Worm (Caenorhabditis elegans): ENCODE results near the gene sucl-1.

sucl-1 gene

DNA sequence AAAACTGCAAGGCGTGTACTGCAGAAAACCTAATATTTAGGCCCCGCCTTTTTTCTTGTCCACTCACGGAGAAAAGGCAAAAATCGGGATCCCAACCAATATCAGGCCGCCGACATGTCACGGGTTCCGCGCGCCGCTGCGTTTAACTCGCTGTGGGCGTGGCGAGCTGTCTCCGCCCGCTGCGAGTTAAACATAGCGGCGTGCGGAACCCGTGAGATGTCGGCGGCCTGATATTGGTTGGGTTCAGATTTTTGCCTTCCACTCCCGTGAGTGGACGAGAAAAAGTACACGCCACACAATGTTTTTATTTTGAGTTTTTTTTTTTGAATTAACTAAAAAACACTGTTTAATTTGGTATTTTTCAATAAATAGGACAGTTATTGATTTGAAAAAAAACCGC, 38.4 kb upstream of the sucl-1 start:
- no peak for TF ChIP-seq nhr-28 (tag; optimal IDR thresholded peaks at IDR 0.05)
- TF ChIP-seq nhr-25 (tag; optimal IDR thresholded peaks at IDR 0.05) = no peak
- no peak for TF ChIP-seq hmg-11 (tag; optimal IDR thresholded peaks at IDR 0.05)

DNA sequence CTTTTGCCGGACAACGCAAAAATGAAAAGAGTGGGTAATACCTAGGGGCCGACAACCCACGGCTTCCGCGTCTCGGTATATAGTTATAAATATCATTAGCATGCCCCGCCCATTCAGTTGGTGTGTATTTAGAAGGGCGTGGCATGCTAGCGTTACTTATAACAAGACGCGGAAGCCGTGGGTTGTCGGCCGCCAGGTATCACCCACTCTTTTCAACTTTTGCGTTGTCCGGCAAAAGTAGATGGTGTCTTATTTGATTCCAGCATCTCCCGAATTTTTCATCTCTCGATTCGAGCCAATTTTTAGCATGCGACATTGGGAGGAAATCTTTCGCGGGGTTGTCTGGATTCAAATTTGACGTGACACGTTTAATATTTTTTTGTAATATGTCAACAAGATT, 36.0 kb upstream of the sucl-1 start:
- no peak for TF ChIP-seq lin-39 (tag; optimal IDR thresholded peaks at IDR 0.05)
- TF ChIP-seq elt-1 (tag; optimal IDR thresholded peaks at IDR 0.05) = no peak
- TF ChIP-seq egl-27 (tag; optimal IDR thresholded peaks at IDR 0.05) = no peak
- TF ChIP-seq daf-12 (tag; optimal IDR thresholded peaks at IDR 0.05) = no peak
- no peak for TF ChIP-seq nhr-67 (tag; optimal IDR thresholded peaks at IDR 0.05)

DNA sequence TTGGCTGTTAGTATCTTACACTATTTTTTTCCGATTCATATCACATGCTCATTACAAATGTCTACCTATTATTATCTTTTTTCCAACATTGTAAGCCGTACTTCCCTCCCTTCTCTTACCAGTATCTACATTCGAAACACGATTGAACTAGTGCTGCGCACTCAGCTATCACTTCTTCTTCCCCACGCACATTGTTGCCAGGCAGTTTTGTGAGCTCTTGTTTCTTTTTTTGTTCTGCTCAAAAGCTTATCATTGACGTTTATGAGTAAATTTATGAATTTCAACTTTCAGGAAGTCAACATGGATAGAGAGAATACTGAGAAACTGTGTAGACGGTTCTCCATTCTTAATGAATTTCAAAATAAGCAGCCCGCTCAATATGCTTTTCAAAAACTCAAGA, 32.7 kb upstream of the sucl-1 start, which contains the start of gene F33C8.2:
TSS of gene F33C8.2 (plus strand) at position 301 of the 400 bp plus-strand sequence.
- no peak for TF ChIP-seq ceh-28 (tag; optimal IDR thresholded peaks at IDR 0.05)
- no peak for TF ChIP-seq ztf-11 (tag; optimal IDR thresholded peaks at IDR 0.05)
- no peak for TF ChIP-seq ama-1 (optimal IDR thresholded peaks at IDR 0.05)
- TF ChIP-seq nhr-43 (tag; optimal IDR thresholded peaks at IDR 0.05; ENCODE audit: poor library complexity, severe bottlenecking) = no peak
- TF ChIP-seq nhr-25 (tag; optimal IDR thresholded peaks at IDR 0.05) = no peak
- no peak for TF ChIP-seq hmg-11 (tag; optimal IDR thresholded peaks at IDR 0.05)
- TF ChIP-seq ceh-16 (tag; optimal IDR thresholded peaks at IDR 0.05) = no peak

DNA sequence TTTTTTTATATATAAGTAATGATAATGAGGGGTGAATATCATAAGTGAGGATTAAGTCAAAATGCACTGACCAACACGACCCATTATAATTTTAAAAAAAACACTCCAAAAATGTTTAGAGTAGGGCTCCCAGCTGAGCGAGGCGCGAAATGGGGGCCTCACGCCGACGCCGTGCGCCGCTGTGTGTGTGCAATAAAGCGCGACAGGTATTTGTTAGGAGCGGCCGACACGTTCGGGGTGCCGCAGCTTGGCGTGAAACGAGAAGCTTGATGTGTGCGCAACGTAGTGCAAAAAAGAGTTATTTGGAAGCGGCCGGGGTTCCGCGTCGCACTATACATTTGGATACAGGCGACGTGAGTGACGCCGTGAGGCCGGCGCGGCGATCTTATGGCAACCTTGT, 28.9 kb upstream of the sucl-1 start:
- TF ChIP-seq nhr-11 (tag; optimal IDR thresholded peaks at IDR 0.05) (no peak), fkh-10 (GFP tag; optimal IDR thresholded peaks at IDR 0.05) (no peak), ceh-28 (tag; optimal IDR thresholded peaks at IDR 0.05) (no peak), skn-1 (tag; optimal IDR thresholded peaks at IDR 0.05) (no peak), lsy-12 (tag; optimal IDR thresholded peaks at IDR 0.05) (no peak), ztf-11 (tag; optimal IDR thresholded peaks at IDR 0.05) (no peak), elt-2 (tag; optimal IDR thresholded peaks at IDR 0.05) (no peak), pqm-1 (tag; optimal IDR thresholded peaks at IDR 0.05) (no peak), mdl-1 (tag; optimal IDR thresholded peaks at IDR 0.05) (no peak), nhr-76 (tag; optimal IDR thresholded peaks at IDR 0.05) (no peak), mml-1 (tag; optimal IDR thresholded peaks at IDR 0.05) (no peak), fos-1 (tag; optimal IDR thresholded peaks at IDR 0.05) (no peak), nhr-23 (tag; optimal IDR thresholded peaks at IDR 0.05) (no peak), snpc-4 (tag; optimal IDR thresholded peaks at IDR 0.05) (no peak), pha-4 (tag; optimal IDR thresholded peaks at IDR 0.05) (no peak)

DNA sequence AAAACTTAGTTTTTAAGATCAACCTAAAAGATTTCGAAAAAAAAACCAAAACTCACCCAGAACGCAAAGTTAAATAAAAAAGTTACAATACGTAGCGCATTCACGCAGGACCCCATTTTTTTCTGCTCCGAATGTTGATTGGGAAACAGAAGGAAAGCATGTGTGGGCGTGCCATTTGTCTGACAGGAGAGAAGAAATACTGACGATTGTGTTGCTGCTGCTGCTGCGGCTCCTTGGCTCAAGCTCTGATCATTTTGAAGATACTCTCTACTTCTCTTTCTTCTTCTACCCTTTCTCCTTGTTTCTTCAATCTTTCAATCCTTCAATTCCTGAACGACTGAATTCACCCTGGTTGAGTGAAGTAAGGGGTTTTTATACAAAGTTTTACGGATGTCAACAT, 24.5 kb upstream of the sucl-1 start, which contains the start of gene tsp-8:
TSS of gene tsp-8 (minus strand) at position 185 of the 400 bp plus-strand sequence.
- TF ChIP-seq ceh-16 (tag; optimal IDR thresholded peaks at IDR 0.05) = no peak

DNA sequence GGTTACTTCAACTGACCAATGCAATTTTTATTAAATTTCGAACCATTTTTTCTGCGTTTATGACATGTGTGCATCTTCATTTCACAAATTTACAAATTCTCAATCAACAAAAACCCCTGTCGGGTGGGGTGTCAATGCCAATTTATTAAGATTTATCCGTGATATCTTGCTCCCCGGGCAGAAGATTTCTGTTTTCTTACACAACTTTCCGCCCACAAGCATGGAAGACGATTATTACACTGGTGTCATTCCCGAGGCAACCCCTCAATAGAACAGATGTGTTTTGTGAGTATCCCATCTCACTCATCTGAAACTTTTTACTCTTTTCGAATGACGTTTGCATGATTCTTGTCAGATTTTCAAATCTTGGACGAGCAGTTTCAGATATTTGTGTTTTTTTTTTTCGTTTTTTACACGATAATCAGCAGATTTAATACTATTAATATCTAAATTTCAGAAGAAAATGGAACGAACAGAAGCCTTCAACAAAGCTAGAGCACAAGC, 21.9 kb upstream of the sucl-1 start, which contains the start of gene F33C8.4:
TSS of gene F33C8.4 (plus strand) at position 454 of the 504 bp plus-strand sequence.
- TF ChIP-seq pqm-1 (tag; optimal IDR thresholded peaks at IDR 0.05) = no peak
- no peak for TF ChIP-seq hmg-11 (tag; optimal IDR thresholded peaks at IDR 0.05)
- TF ChIP-seq fkh-10 (GFP tag; optimal IDR thresholded peaks at IDR 0.05) = no peak
- TF ChIP-seq aly-2 (tag; optimal IDR thresholded peaks at IDR 0.05) = no peak
- no peak for TF ChIP-seq lin-15B (tag; optimal IDR thresholded peaks at IDR 0.05)
- TF ChIP-seq ama-1 (optimal IDR thresholded peaks at IDR 0.05) = no peak
- no peak for TF ChIP-seq unc-39 (tag; optimal IDR thresholded peaks at IDR 0.05)
- TF ChIP-seq nfya-1 (tag; optimal IDR thresholded peaks at IDR 0.05; ENCODE audit: insufficient read depth) = no peak
- no peak for TF ChIP-seq zag-1 (tag; optimal IDR thresholded peaks at IDR 0.05)
- TF ChIP-seq daf-12 (tag; optimal IDR thresholded peaks at IDR 0.05) = no peak
- TF ChIP-seq nhr-25 (tag; optimal IDR thresholded peaks at IDR 0.05) = no peak
- TF ChIP-seq mdl-1 (tag; optimal IDR thresholded peaks at IDR 0.05) = no peak
- TF ChIP-seq pha-4 (tag; optimal IDR thresholded peaks at IDR 0.05) = no peak
- no peak for TF ChIP-seq mml-1 (tag; optimal IDR thresholded peaks at IDR 0.05)
- no peak for TF ChIP-seq egl-27 (tag; optimal IDR thresholded peaks at IDR 0.05)
- no peak for TF ChIP-seq elt-1 (tag; optimal IDR thresholded peaks at IDR 0.05)
- TF ChIP-seq ceh-9 (tag; optimal IDR thresholded peaks at IDR 0.05) = no peak
- TF ChIP-seq fos-1 (tag; optimal IDR thresholded peaks at IDR 0.05) = no peak
